Worm (Caenorhabditis elegans): Measurements from ENCODE around the gene ZK792.4.

ZK792.4 gene

ce11 chrIV:11644705-11645104 lies 37.1 kb downstream of the ZK792.4 start:
- TF ChIP-seq unc-62 (GFP tag; optimal IDR thresholded peaks at IDR 0.05), result no peak

ce11 chrIV:11643829-11644228 lies 38.0 kb downstream of the ZK792.4 start, which contains the start of gene prx-2:
prx-2 (plus strand) TSS chrIV:11644129.
- no peak for TF ChIP-seq unc-62 (GFP tag; optimal IDR thresholded peaks at IDR 0.05)

- TF ChIP-seq unc-62 (GFP tag; optimal IDR thresholded peaks at IDR 0.05), result no peak
These were observed 40.0 kb downstream of the ZK792.4 start, which contains the start of gene ZK809.1 for ce11 chrIV:11641802-11642201. ZK809.1 (plus strand) TSS chrIV:11642102.

ce11 chrIV:11640915-11641314 lies 40.9 kb downstream of the ZK792.4 start, which contains the start of gene ttr-50:
ttr-50 (minus strand) TSS chrIV:11641015.
- no peak for TF ChIP-seq unc-62 (GFP tag; optimal IDR thresholded peaks at IDR 0.05)

ce11 chrIV:11638016-11638415 lies 43.8 kb downstream of the ZK792.4 start, which contains the start of gene rbm-17:
rbm-17 (plus strand) TSS chrIV:11638316.
- no peak for TF ChIP-seq unc-62 (GFP tag; optimal IDR thresholded peaks at IDR 0.05)

ce11 chrIV:11636409-11636723 lies 45.4 kb downstream of the ZK792.4 start, which contains the start of gene F58B3.6:
F58B3.6 (plus strand) TSS chrIV:11636648.
- TF ChIP-seq unc-62 (GFP tag; optimal IDR thresholded peaks at IDR 0.05), result no peak

- TF ChIP-seq unc-62 (GFP tag; optimal IDR thresholded peaks at IDR 0.05), result no peak
These were observed 46.1 kb downstream of the ZK792.4 start, which contains the start of gene mars-1 for ce11 chrIV:11635437-11636408. mars-1 (minus strand) TSS chrIV:11635487.

ce11 chrIV:11631750-11632149 lies 50.1 kb downstream of the ZK792.4 start, which contains the start of gene F58B3.4:
F58B3.4 (minus strand) TSS chrIV:11631850.
- TF ChIP-seq unc-62 (GFP tag; optimal IDR thresholded peaks at IDR 0.05), result no peak
